Worm (Caenorhabditis elegans): ENCODE measurements around the gene exos-1.

Gene exos-1

DNA sequence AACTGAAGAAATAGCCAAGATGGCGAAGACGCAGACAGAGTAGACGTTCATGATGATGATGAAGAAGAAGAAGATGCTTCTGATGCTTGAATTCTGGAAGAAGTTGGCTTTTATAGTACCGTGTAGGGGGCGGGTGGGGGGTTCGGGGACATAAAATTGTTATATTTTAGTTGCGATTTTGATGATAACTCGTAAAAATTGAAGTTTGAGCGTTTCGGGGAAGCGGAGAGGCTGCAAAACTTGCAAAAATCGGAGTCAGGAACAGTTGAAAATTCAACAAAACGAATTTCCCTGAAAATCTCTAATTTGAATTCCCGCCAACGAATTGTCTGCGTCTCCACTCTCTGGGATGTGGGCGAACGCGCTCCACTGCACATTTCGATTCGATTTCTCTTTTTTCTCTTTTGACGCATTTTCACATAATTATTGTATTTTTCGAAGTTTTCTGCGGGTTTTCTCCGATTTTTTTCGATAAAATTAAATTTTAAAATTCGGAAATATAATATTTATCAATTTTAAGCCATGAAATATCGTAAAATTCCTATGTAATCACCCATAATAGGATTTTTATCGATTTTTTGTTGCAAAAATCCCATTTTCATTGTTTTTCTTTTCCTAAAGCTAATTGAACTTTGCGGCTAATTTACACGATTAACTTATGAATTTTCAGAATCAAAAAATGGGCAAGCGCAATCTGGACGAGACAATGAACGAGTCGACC is 1.1 kb upstream of the exos-1 start, which contains the start of the genes fipr-17 and Y48A6B.3:
Gene fipr-17, minus strand, starts transcription at position 51 of the 721 bp plus-strand sequence.
Gene Y48A6B.3, plus strand, starts transcription at position 671 of the 721 bp plus-strand sequence.
- peak; percentile 54 for TF ChIP-seq dve-1 (tag; optimal IDR thresholded peaks at IDR 0.05)
- no peak for TF ChIP-seq nhr-11 (tag; optimal IDR thresholded peaks at IDR 0.05)
- peak; percentile 9 for TF ChIP-seq ceh-18 (tag; optimal IDR thresholded peaks at IDR 0.05)
- TF ChIP-seq hlh-13 (GFP tag; optimal IDR thresholded peaks at IDR 0.05) = no peak
- TF ChIP-seq hlh-15 (tag; optimal IDR thresholded peaks at IDR 0.05) = no peak
- peak; percentile 2 for TF ChIP-seq ttx-3 (tag; optimal IDR thresholded peaks at IDR 0.05)
- peak; percentile 38 for TF ChIP-seq ceh-34 (tag; optimal IDR thresholded peaks at IDR 0.05)
- TF ChIP-seq tbx-2 (tag; optimal IDR thresholded peaks at IDR 0.05) = peak; percentile 21
- peak; percentile 63 for TF ChIP-seq ceh-31 (tag; optimal IDR thresholded peaks at IDR 0.05)
- TF ChIP-seq unc-42 (tag; optimal IDR thresholded peaks at IDR 0.05) = peak; percentile 68
- no peak for TF ChIP-seq ref-2 (tag; optimal IDR thresholded peaks at IDR 0.05)
- no peak for TF ChIP-seq ceh-24 (tag; optimal IDR thresholded peaks at IDR 0.05)
- peak; percentile 14 for TF ChIP-seq pros-1 (tag; optimal IDR thresholded peaks at IDR 0.05)
- peak; percentile 12 for TF ChIP-seq hlh-30 (tag; optimal IDR thresholded peaks at IDR 0.05; ENCODE audit: insufficient read depth)
- TF ChIP-seq unc-86 (tag; optimal IDR thresholded peaks at IDR 0.05) = peak; percentile 26
- peak; percentile 80 for TF ChIP-seq nfya-1 (tag; optimal IDR thresholded peaks at IDR 0.05)
- no peak for TF ChIP-seq pha-2 (tag; optimal IDR thresholded peaks at IDR 0.05)
- TF ChIP-seq unc-3 (GFP tag; conservative IDR thresholded peaks at IDR 0.05) = no peak
- no peak for TF ChIP-seq unc-3 (tag; optimal IDR thresholded peaks at IDR 0.05)
- no peak for TF ChIP-seq lin-11 (tag; optimal IDR thresholded peaks at IDR 0.05)
- TF ChIP-seq elt-2 (tag; optimal IDR thresholded peaks at IDR 0.05) = peak; percentile 49
- no peak for TF ChIP-seq odd-2 (tag; optimal IDR thresholded peaks at IDR 0.05)
- TF ChIP-seq nhr-232 (tag; optimal IDR thresholded peaks at IDR 0.05) = no peak
- TF ChIP-seq unc-55 (GFP tag; optimal IDR thresholded peaks at IDR 0.05) = peak; percentile 39
- peak; percentile 60 for TF ChIP-seq ceh-48 (tag; optimal IDR thresholded peaks at IDR 0.05)

DNA sequence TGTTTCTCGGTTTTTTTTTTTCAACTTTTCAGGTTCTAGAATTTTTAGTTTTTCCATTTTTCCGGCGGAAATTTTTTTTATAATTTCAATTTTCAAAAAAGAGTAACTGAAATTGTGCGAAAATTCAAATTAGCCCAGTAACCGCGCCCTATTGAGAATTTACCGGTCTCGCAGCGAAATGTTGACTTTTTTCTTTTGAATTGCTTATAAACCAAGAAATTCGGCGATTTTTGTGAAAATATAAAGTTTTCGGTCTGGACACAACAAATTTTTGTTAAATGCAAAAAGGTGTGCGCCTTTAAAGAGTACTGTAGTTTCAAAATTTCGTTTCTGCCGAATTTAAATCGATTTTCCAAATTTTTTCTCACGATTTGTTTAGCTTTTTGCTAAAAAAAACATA is 1.8 kb downstream of the exos-1 start:
- TF ChIP-seq elt-2 (tag; optimal IDR thresholded peaks at IDR 0.05) (no peak), npax-4 (tag; optimal IDR thresholded peaks at IDR 0.05) (no peak), ceh-31 (tag; optimal IDR thresholded peaks at IDR 0.05) (no peak), pqm-1 (tag; optimal IDR thresholded peaks at IDR 0.05) (no peak), hlh-15 (tag; optimal IDR thresholded peaks at IDR 0.05) (no peak), F13H6.1 (tag; optimal IDR thresholded peaks at IDR 0.05) (no peak), hlh-13 (GFP tag; optimal IDR thresholded peaks at IDR 0.05) (no peak), unc-3 (GFP tag; conservative IDR thresholded peaks at IDR 0.05) (no peak), unc-3 (tag; optimal IDR thresholded peaks at IDR 0.05) (no peak), tbx-7 (tag; optimal IDR thresholded peaks at IDR 0.05) (no peak), dmd-4 (tag; optimal IDR thresholded peaks at IDR 0.05; ENCODE audit: borderline replicate concordance) (no peak)

DNA sequence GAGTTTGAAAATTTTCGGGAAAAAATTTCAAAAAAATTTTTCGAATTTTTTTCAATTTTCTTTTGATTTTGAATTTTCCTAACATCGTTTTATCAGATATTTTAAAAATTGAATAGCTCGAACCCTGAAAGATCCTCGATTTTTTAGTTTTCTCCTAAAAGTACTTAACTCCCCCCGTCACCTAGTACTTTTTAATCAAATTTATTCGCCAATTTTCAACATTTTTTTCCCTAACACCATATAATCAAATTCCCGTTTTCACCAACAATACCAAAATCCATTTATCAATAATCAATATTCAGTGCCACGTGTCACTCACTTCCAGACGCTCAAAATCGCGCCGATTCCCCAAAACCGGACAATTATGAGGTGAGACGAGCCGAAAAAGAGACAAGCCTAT is 3.4 kb downstream of the exos-1 start, which contains the start of gene kvs-4:
Gene kvs-4, plus strand, starts transcription at position 301 of the 400 bp plus-strand sequence.
- TF ChIP-seq ceh-48 (tag; optimal IDR thresholded peaks at IDR 0.05) (no peak), mec-3 (tag; optimal IDR thresholded peaks at IDR 0.05; ENCODE audit: borderline replicate concordance) (no peak), sdc-2 (tag; optimal IDR thresholded peaks at IDR 0.05) (no peak), nhr-11 (tag; optimal IDR thresholded peaks at IDR 0.05) (no peak), nfya-1 (tag; optimal IDR thresholded peaks at IDR 0.05) (no peak), K02D7.2 (tag; optimal IDR thresholded peaks at IDR 0.05) (no peak)

DNA sequence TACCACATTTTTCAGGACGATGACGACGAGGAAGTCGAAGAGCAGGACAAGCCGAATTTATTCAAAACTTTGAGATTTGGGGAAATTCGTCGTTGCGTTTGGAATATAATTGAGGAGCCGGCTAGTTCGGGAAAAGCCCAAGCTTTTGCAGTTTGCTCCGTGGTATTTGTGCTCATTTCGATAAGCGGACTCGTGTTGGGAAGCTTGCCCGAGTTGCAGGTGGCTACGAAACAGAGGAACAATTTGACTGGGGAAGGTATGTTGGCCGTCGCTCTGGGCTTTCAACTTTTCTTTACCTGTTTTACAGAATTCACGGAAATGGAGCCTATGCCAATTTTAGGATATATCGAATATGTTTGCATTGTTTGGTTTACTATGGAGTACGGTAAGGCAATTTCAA is 13.4 kb downstream of the exos-1 start:
- TF ChIP-seq ceh-2 (tag; optimal IDR thresholded peaks at IDR 0.05) (no peak), lin-11 (tag; optimal IDR thresholded peaks at IDR 0.05) (no peak), pax-1 (tag; optimal IDR thresholded peaks at IDR 0.05) (no peak), Y22D7AL.16 (tag; optimal IDR thresholded peaks at IDR 0.05) (no peak), unc-55 (GFP tag; optimal IDR thresholded peaks at IDR 0.05) (no peak)
